Fruit fly (Drosophila melanogaster): ENCODE data around the gene ab.

DNA sequence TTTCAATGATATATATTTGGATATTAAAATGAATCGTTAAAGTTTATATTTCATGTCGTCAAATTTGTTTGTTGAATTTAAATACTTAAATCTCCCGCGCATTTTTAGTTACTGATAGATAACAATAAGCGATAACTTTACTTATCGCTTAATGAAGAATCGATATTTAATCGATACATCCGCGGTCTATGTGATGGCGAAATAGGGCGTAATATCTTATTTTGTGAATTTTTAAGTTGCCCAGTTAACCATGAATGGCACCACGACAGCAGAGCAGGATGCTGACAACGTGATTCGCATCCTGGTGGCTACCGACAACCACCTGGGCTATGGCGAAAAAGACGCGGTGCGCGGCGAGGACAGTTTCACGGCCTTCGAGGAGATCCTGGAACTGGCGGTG lies 71.5 kb downstream of the ab start, which contains the start of gene mre11:
- no peak for TF ChIP-seq sv (GFP tag; optimal IDR thresholded peaks at IDR 0.05)
- TF ChIP-seq psq (GFP tag; optimal IDR thresholded peaks at IDR 0.05) = no peak
- no peak for TF ChIP-seq fru (GFP tag; optimal IDR thresholded peaks at IDR 0.05)
- no peak for TF ChIP-seq foxo (GFP tag; optimal IDR thresholded peaks at IDR 0.05)
